Fruit fly (Drosophila melanogaster): ENCODE data around the gene TBC1D23.

dm6 chr2L:1144371-1145360 lies 15.6 kb downstream of the TBC1D23 start:
- TF ChIP-seq CG8478 (optimal IDR thresholded peaks at IDR 0.05): no peak
- no peak for TF ChIP-seq CTCF (optimal IDR thresholded peaks at IDR 0.05)

Measured in S2 (cell line).